Worm (Caenorhabditis elegans) whole organism, mixed stage, embryonic: Measurements from ENCODE around the gene tsen-34.

Experiments used
- M03D4.4 ChIP-seq: sonication (generic microtip); optimal IDR thresholded peaks from 2 replicates; lab custom pipeline; 2017; ENCODE audit warnings: mild to moderate bottlenecking, missing genetic modification characterization, missing compliant biosample characterization
- bed-3 ChIP-seq: fragments of 200-800 bp; sonication (Bioruptor generic); optimal IDR thresholded peaks from 3 replicates; lab custom pipeline; 2018; ENCODE audit warnings: mild to moderate bottlenecking, missing genetic modification characterization, moderate library complexity, missing compliant biosample characterization
- ceh-43 ChIP-seq: fragments of 200-800 bp; sonication (Bioruptor generic); optimal IDR thresholded peaks from 2 replicates; lab custom pipeline; 2018; ENCODE audit warnings: mild to moderate bottlenecking, missing genetic modification characterization, moderate library complexity, missing compliant biosample characterization
- ceh-83 ChIP-seq: fragments of 200-800 bp; sonication (Bioruptor generic); optimal IDR thresholded peaks from 2 replicates; lab custom pipeline; 2018; ENCODE audit warnings: mild to moderate bottlenecking, missing genetic modification characterization, missing compliant biosample characterization
- ces-1 ChIP-seq: fragments of 150-350 bp; optimal IDR thresholded peaks from 2 replicates; lab custom pipeline; 2014; ENCODE audit warnings: missing biosample characterization, missing genetic modification reagents, missing genetic modification characterization
- drap-1 ChIP-seq: fragments of 200-800 bp; sonication (Bioruptor generic); optimal IDR thresholded peaks from 3 replicates; lab custom pipeline; 2018; ENCODE audit warnings: mild to moderate bottlenecking, missing genetic modification characterization, missing compliant biosample characterization
- elt-1 ChIP-seq: sonication (generic microtip); optimal IDR thresholded peaks from 2 replicates; lab custom pipeline; 2017; ENCODE audit warnings: missing genetic modification characterization, mild to moderate bottlenecking, missing compliant biosample characterization, antibody characterized with exemption, moderate library complexity, borderline replicate concordance; ENCODE audit not compliant: insufficient read depth
- elt-3 ChIP-seq: fragments of 150-350 bp; optimal IDR thresholded peaks from 2 replicates; lab custom pipeline; 2014; ENCODE audit warnings: missing biosample characterization, missing genetic modification characterization
- flh-1 ChIP-seq: fragments of 200-800 bp; sonication (Bioruptor generic); optimal IDR thresholded peaks from 2 replicates; lab custom pipeline; 2018; ENCODE audit warnings: mild to moderate bottlenecking, missing genetic modification characterization, moderate library complexity, missing compliant biosample characterization
- ham-2 ChIP-seq: fragments of 200-800 bp; sonication (Bioruptor generic); optimal IDR thresholded peaks from 2 replicates; lab custom pipeline; 2018; ENCODE audit warnings: mild to moderate bottlenecking, missing genetic modification characterization, missing compliant biosample characterization
- hlh-1 ChIP-seq: fragments of 150-350 bp; optimal IDR thresholded peaks from 2 replicates; lab custom pipeline; 2014; ENCODE audit warnings: missing biosample characterization, missing genetic modification reagents, missing genetic modification characterization
- lin-13 ChIP-seq: fragments of 150-350 bp; optimal IDR thresholded peaks from 2 replicates; lab custom pipeline; 2014; ENCODE audit warnings: missing biosample characterization, missing genetic modification characterization
- lin-32 ChIP-seq: fragments of 200-800 bp; sonication (Bioruptor generic); optimal IDR thresholded peaks from 2 replicates; lab custom pipeline; 2018; ENCODE audit warnings: mild to moderate bottlenecking, missing genetic modification characterization, missing compliant biosample characterization
- lsy-2 ChIP-seq: fragments of 150-350 bp; optimal IDR thresholded peaks from 2 replicates; lab custom pipeline; 2014; ENCODE audit warnings: missing biosample characterization, missing genetic modification characterization
- mab-5 ChIP-seq: fragments of 150-350 bp; optimal IDR thresholded peaks from 2 replicates; lab custom pipeline; 2014; ENCODE audit warnings: missing biosample characterization, missing genetic modification characterization
- mep-1 ChIP-seq: fragments of 150-350 bp; optimal IDR thresholded peaks from 2 replicates; lab custom pipeline; 2017; ENCODE audit warnings: missing biosample characterization, missing genetic modification reagents, missing genetic modification characterization, inconsistent platforms
- mls-2 ChIP-seq: sonication (generic microtip); optimal IDR thresholded peaks from 2 replicates; lab custom pipeline; 2016; ENCODE audit warnings: mild to moderate bottlenecking, missing genetic modification characterization, moderate library complexity, missing compliant biosample characterization
- nhr-12 ChIP-seq: fragments of 150-350 bp; optimal IDR thresholded peaks from 2 replicates; lab custom pipeline; 2014; ENCODE audit warnings: missing biosample characterization, missing genetic modification characterization
- nhr-2 ChIP-seq: fragments of 150-350 bp; optimal IDR thresholded peaks from 2 replicates; lab custom pipeline; 2014; ENCODE audit warnings: missing biosample characterization, missing genetic modification characterization
- nhr-237 ChIP-seq: fragments of 150-350 bp; optimal IDR thresholded peaks from 2 replicates; lab custom pipeline; 2014; ENCODE audit warnings: missing biosample characterization, missing genetic modification characterization
- nhr-28 ChIP-seq: fragments of 150-350 bp; optimal IDR thresholded peaks from 2 replicates; lab custom pipeline; 2014; ENCODE audit warnings: missing biosample characterization, missing genetic modification characterization
- sem-2 ChIP-seq: fragments of 200-800 bp; sonication (Bioruptor generic); optimal IDR thresholded peaks from 2 replicates; lab custom pipeline; 2018; ENCODE audit warnings: mild to moderate bottlenecking, missing genetic modification characterization, missing compliant biosample characterization
- snpc-4 ChIP-seq: fragments of 150-350 bp; optimal IDR thresholded peaks from 2 replicates; lab custom pipeline; 2014; ENCODE audit warnings: missing biosample characterization, missing genetic modification characterization
- unc-39 ChIP-seq: fragments of 150-350 bp; optimal IDR thresholded peaks from 2 replicates; lab custom pipeline; 2014; ENCODE audit warnings: missing biosample characterization, missing genetic modification characterization
- unc-62 ChIP-seq: fragments of 150-350 bp; optimal IDR thresholded peaks from 2 replicates; lab custom pipeline; 2014; ENCODE audit warnings: missing biosample characterization, missing genetic modification reagents, missing genetic modification characterization
- zip-8 ChIP-seq: fragments of 150-350 bp; optimal IDR thresholded peaks from 2 replicates; lab custom pipeline; 2014; ENCODE audit warnings: missing biosample characterization, missing genetic modification characterization
- ztf-11 ChIP-seq: fragments of 150-350 bp; optimal IDR thresholded peaks from 2 replicates; lab custom pipeline; 2014; ENCODE audit warnings: missing biosample characterization, missing genetic modification characterization

The tsen-34 gene

ce11 chrIV:4162121-4162520 is 16.1 kb upstream of the tsen-34 start, which contains the start of gene scrm-5:
scrm-5 (plus strand) TSS chrIV:4162421.
- TF ChIP-seq snpc-4 (tag; lab: Kevin White, UChicago) = no peak

- TF ChIP-seq mab-5 (tag; lab: Kevin White, UChicago) (no peak), ztf-11 (no peak), ham-2 (no peak), snpc-4 (tag; lab: Kevin White, UChicago) (no peak), zip-8 (tag; lab: Kevin White, UChicago) (no peak), nhr-237 (tag; lab: Kevin White, UChicago) (no peak), flh-1 (GFP tag; lab: Kevin White, UChicago) (no peak), bed-3 (GFP tag; lab: Kevin White, UChicago) (no peak), hlh-1 (no peak), ceh-83 (no peak), nhr-28 (tag; lab: Kevin White, UChicago) (no peak), nhr-2 (tag; lab: Kevin White, UChicago) (no peak), unc-39 (no peak), nhr-12 (tag; lab: Kevin White, UChicago) (no peak), elt-1 (no peak), elt-3 (tag; lab: Kevin White, UChicago) (no peak), drap-1 (GFP tag; lab: Kevin White, UChicago) (no peak)
- TF ChIP-seq, all 35 proteins: peak for 0
Observed at ce11 chrIV:4164392-4164791, 13.9 kb upstream of the tsen-34 start, which contains the start of gene scrm-8. scrm-8 (plus strand) TSS chrIV:4164692.

- TF ChIP-seq bed-3 (GFP tag; lab: Kevin White, UChicago) (no peak), zip-8 (tag; lab: Kevin White, UChicago) (peak; percentile 100)
Observed at ce11 chrIV:4167296-4167695, 11.0 kb upstream of the tsen-34 start.

ce11 chrIV:4171531-4172163 is 6.6 kb upstream of the tsen-34 start, which contains the start of the genes K08D10.13 and rnp-2:
K08D10.13 (minus strand) TSS chrIV:4171581.
rnp-2 (plus strand) TSS chrIV:4172076.
- TF ChIP-seq lin-13 (tag; lab: Kevin White, UChicago) (peak; percentile 4), ceh-43 (GFP tag; lab: Kevin White, UChicago) (no peak), mep-1 (tag; lab: Kevin White, UChicago) (peak; percentile 41), lsy-2 (tag; lab: Kevin White, UChicago) (peak; percentile 60)

ce11 chrIV:4172242-4172641 is 6.0 kb upstream of the tsen-34 start:
- no peak for TF ChIP-seq M03D4.4 (tag; lab: Kevin White, UChicago)
- no peak for TF ChIP-seq mab-5 (tag; lab: Kevin White, UChicago)
- no peak for TF ChIP-seq elt-1
- no peak for TF ChIP-seq nhr-237 (tag; lab: Kevin White, UChicago)
- no peak for TF ChIP-seq nhr-2 (tag; lab: Kevin White, UChicago)
- TF ChIP-seq mls-2 (tag; lab: Kevin White, UChicago) = no peak
- no peak for TF ChIP-seq mep-1 (tag; lab: Kevin White, UChicago)
- no peak for TF ChIP-seq nhr-28 (tag; lab: Kevin White, UChicago)
- no peak for TF ChIP-seq lin-32 (GFP tag; lab: Kevin White, UChicago)
- TF ChIP-seq ceh-43 (GFP tag; lab: Kevin White, UChicago) = no peak

- TF ChIP-seq sem-2 (GFP tag; lab: Kevin White, UChicago) (no peak), ces-1 (no peak)
Observed at ce11 chrIV:4173789-4174188, 4.5 kb upstream of the tsen-34 start, which contains the start of gene rnp-3. rnp-3 (plus strand) TSS chrIV:4174089.

ce11 chrIV:4176088-4176487 is 2.2 kb upstream of the tsen-34 start, which contains the start of gene dnj-15:
dnj-15 (plus strand) TSS chrIV:4176388.
- TF ChIP-seq elt-1 (no peak), ham-2 (no peak), snpc-4 (tag; lab: Kevin White, UChicago) (no peak), unc-62 (GFP tag; lab: Kevin White, UChicago) (no peak), lin-13 (tag; lab: Kevin White, UChicago) (no peak)
